Comparison of ENCODE assay signal across 4 fruit fly cellular contexts in the genomic region with DNA sequence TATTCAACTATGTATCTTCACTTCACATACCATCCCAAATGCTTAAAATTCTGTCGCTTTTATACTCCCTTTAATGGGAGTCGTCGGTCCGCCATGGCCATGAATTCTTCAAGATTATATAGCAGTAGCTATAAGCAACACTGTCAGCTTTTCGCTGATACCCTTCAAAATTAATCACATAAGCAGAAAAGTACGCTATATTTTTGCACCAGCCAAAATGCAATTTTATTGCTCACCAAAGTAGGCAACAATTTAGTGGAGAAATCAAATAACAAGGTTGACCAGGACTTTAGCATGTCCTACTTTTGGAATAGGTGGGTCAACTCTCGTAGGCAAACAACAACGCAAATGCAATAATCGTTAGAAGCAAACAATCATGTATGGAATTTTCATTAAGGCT.
A peak's percentile ranks its signal among the peaks of the same experiment; 100 is the strongest.
TF ChIP-seq lines count a peak whose summit lies in the region.

No protein-coding gene starts in this region.

- no peak for TF ChIP-seq CTCF in whole organism, embryonic (GFP tag; optimal IDR thresholded peaks at IDR 0.05; lab: Kevin White, UChicago)

TF ChIP-seq in whole organism, adult, 20 proteins besides CTCF, POLR2A, EP300 and RAD21:
- no peak for TF ChIP-seq CG33017 (tag; optimal IDR thresholded peaks at IDR 0.05; lab: Kevin White, UChicago)
- TF ChIP-seq tj (GFP tag; optimal IDR thresholded peaks at IDR 0.05; lab: Kevin White, UChicago) = peak; percentile 5
- no peak for TF ChIP-seq ovo (GFP tag; optimal IDR thresholded peaks at IDR 0.05; lab: Kevin White, UChicago)
- TF ChIP-seq cnc (optimal IDR thresholded peaks at IDR 0.05; lab: Kevin White, UChicago) = no peak
- TF ChIP-seq pad (GFP tag; optimal IDR thresholded peaks at IDR 0.05; lab: Kevin White, UChicago) = no peak
- no peak for TF ChIP-seq CG11617 (GFP tag; optimal IDR thresholded peaks at IDR 0.05; lab: Kevin White, UChicago)
- no peak for TF ChIP-seq CG1620 (GFP tag; optimal IDR thresholded peaks at IDR 0.05; lab: Kevin White, UChicago)
- TF ChIP-seq kay (GFP tag; lab: Kevin White, UChicago; ENCODE audit: borderline replicate concordance) = peak; percentile 52
- no peak for TF ChIP-seq CG14711 (tag; optimal IDR thresholded peaks at IDR 0.05; lab: Kevin White, UChicago)
- TF ChIP-seq CG7101 (tag; optimal IDR thresholded peaks at IDR 0.05; lab: Kevin White, UChicago) = no peak
- TF ChIP-seq bab1 (GFP tag; optimal IDR thresholded peaks at IDR 0.05; lab: Kevin White, UChicago) = peak; percentile 31
- TF ChIP-seq Crg-1 (GFP tag; optimal IDR thresholded peaks at IDR 0.05; lab: Kevin White, UChicago) = no peak
- no peak for TF ChIP-seq toe (GFP tag; optimal IDR thresholded peaks at IDR 0.05; lab: Kevin White, UChicago)
- no peak for TF ChIP-seq CG12768 (GFP tag; optimal IDR thresholded peaks at IDR 0.05; lab: Kevin White, UChicago)
- TF ChIP-seq Hr96 (GFP tag; optimal IDR thresholded peaks at IDR 0.05; lab: Kevin White, UChicago) = no peak
- TF ChIP-seq cic (GFP tag; optimal IDR thresholded peaks at IDR 0.05; lab: Kevin White, UChicago) = no peak
- TF ChIP-seq Clk (GFP tag; optimal IDR thresholded peaks at IDR 0.05; lab: Kevin White, UChicago) = no peak
- TF ChIP-seq Mnt (GFP tag; optimal IDR thresholded peaks at IDR 0.05; lab: Kevin White, UChicago) = no peak
- no peak for TF ChIP-seq CG5204 (GFP tag; optimal IDR thresholded peaks at IDR 0.05; lab: Kevin White, UChicago)
- no peak for TF ChIP-seq CG7045 (GFP tag; optimal IDR thresholded peaks at IDR 0.05; lab: Kevin White, UChicago)

TF ChIP-seq in whole organism, embryonic, 481 proteins besides CTCF, POLR2A, EP300 and RAD21:
- TF ChIP-seq CG7839 (tag; optimal IDR thresholded peaks at IDR 0.05; lab: Kevin White, UChicago) (no peak), ftz-f1 (GFP tag; optimal IDR thresholded peaks at IDR 0.05; lab: Kevin White, UChicago) (peak; percentile 74)

TF ChIP-seq in whole organism, pupa, 21 proteins besides CTCF, POLR2A, EP300 and RAD21:
- no peak for TF ChIP-seq CG4496 (GFP tag; IDR thresholded peaks at IDR 0.05; lab: Robert Waterston, UW)
- no peak for TF ChIP-seq CG32121 (GFP tag; IDR thresholded peaks at IDR 0.05; lab: Robert Waterston, UW)
- peak; percentile 34 for TF ChIP-seq D1 (tag; optimal IDR thresholded peaks at IDR 0.05; lab: Kevin White, UChicago)

TF ChIP-seq in whole organism, wandering third instar larva, 38 proteins besides CTCF, POLR2A, EP300 and RAD21:
- TF ChIP-seq OdsH (GFP tag; optimal IDR thresholded peaks at IDR 0.05; lab: Kevin White, UChicago) = no peak
- TF ChIP-seq foxo (GFP tag; optimal IDR thresholded peaks at IDR 0.05; lab: Kevin White, UChicago) = no peak
- TF ChIP-seq rgr (GFP tag; optimal IDR thresholded peaks at IDR 0.05; lab: Kevin White, UChicago) = no peak
- TF ChIP-seq Dif (GFP tag; optimal IDR thresholded peaks at IDR 0.05; lab: Kevin White, UChicago; ENCODE audit: partially characterized antibody) = peak; percentile 54
- TF ChIP-seq lola (GFP tag; optimal IDR thresholded peaks at IDR 0.05; lab: Kevin White, UChicago) = peak; percentile 7
- TF ChIP-seq CG9705 (GFP tag; optimal IDR thresholded peaks at IDR 0.05; lab: Kevin White, UChicago) = no peak
- peak in 1 of 2 experiments; percentile 31 for TF ChIP-seq dl (GFP tag; optimal IDR thresholded peaks at IDR 0.05; lab: Kevin White, UChicago; ENCODE audit: insufficient read depth in 1 of 2, partially characterized antibody in 2 of 2)
- no peak for TF ChIP-seq Jra (GFP tag; optimal IDR thresholded peaks at IDR 0.05; lab: Kevin White, UChicago)
- no peak for TF ChIP-seq Hr83 (GFP tag; optimal IDR thresholded peaks at IDR 0.05; lab: Kevin White, UChicago; ENCODE audit: poor library complexity, severe bottlenecking)
- TF ChIP-seq HLH106 (tag; optimal IDR thresholded peaks at IDR 0.05; lab: Kevin White, UChicago) = no peak
- TF ChIP-seq Sp1 (GFP tag; optimal IDR thresholded peaks at IDR 0.05; lab: Kevin White, UChicago) = no peak
- TF ChIP-seq GATAd (GFP tag; optimal IDR thresholded peaks at IDR 0.05; lab: Kevin White, UChicago) = no peak
- no peak for TF ChIP-seq ey (GFP tag; optimal IDR thresholded peaks at IDR 0.05; lab: Kevin White, UChicago)
- peak; percentile 81 for TF ChIP-seq Vsx2 (GFP tag; optimal IDR thresholded peaks at IDR 0.05; lab: Kevin White, UChicago; ENCODE audit: partially characterized antibody)
- TF ChIP-seq tai (GFP tag; optimal IDR thresholded peaks at IDR 0.05; lab: Kevin White, UChicago) = no peak
- TF ChIP-seq psq (GFP tag; optimal IDR thresholded peaks at IDR 0.05; lab: Kevin White, UChicago) = no peak
- no peak for TF ChIP-seq Rel (GFP tag; optimal IDR thresholded peaks at IDR 0.05; lab: Kevin White, UChicago)
- TF ChIP-seq Rel (tag; optimal IDR thresholded peaks at IDR 0.05; lab: Kevin White, UChicago) = no peak
- peak; percentile 90 for TF ChIP-seq Myc (optimal IDR thresholded peaks at IDR 0.05; lab: Kevin White, UChicago)
- TF ChIP-seq N (GFP tag; optimal IDR thresholded peaks at IDR 0.05; lab: Kevin White, UChicago) = peak; percentile 76
- no peak for TF ChIP-seq pan (optimal IDR thresholded peaks at IDR 0.05; lab: Kevin White, UChicago)
- TF ChIP-seq Hnf4 (GFP tag; optimal IDR thresholded peaks at IDR 0.05; lab: Kevin White, UChicago) = no peak
- no peak for TF ChIP-seq CrebA (GFP tag; optimal IDR thresholded peaks at IDR 0.05; lab: Kevin White, UChicago; ENCODE audit: borderline replicate concordance)
